Worm (Caenorhabditis elegans): ENCODE data around the gene C09G1.2.

The C09G1.2 gene

ce11 chrX:15982630-15983029, at the start of gene C09G1.2:
C09G1.2 (minus strand) TSS chrX:15982730.
- TF ChIP-seq T22C8.4 (GFP tag; IDR thresholded peaks at IDR 0.05) (no peak), tab-1 (GFP tag; IDR thresholded peaks at IDR 0.05) (no peak), ztf-23 (GFP tag; IDR thresholded peaks at IDR 0.05) (no peak), ref-1 (GFP tag; conservative IDR thresholded peaks at IDR 0.05) (no peak)

ce11 chrX:16030506-16030905, 48.0 kb upstream of the C09G1.2 start, which contains the start of gene mboa-1:
mboa-1 (plus strand) TSS chrX:16030806.
- TF ChIP-seq med-1 (GFP tag; optimal IDR thresholded peaks at IDR 0.05; ENCODE audit: insufficient read depth) (no peak), cog-1 (tag; optimal IDR thresholded peaks at IDR 0.05) (no peak), T22C8.4 (GFP tag; IDR thresholded peaks at IDR 0.05) (no peak), ztf-29 (GFP tag; IDR thresholded peaks at IDR 0.05) (no peak), tab-1 (GFP tag; IDR thresholded peaks at IDR 0.05) (no peak), ztf-23 (GFP tag; IDR thresholded peaks at IDR 0.05) (no peak), ref-1 (GFP tag; conservative IDR thresholded peaks at IDR 0.05) (no peak), flt-1 (GFP tag; IDR thresholded peaks at IDR 0.05) (no peak), klf-2 (GFP tag; conservative IDR thresholded peaks at IDR 0.05) (no peak)

ce11 chrX:16028980-16029379, 46.5 kb upstream of the C09G1.2 start:
- TF ChIP-seq ztf-23 (GFP tag; IDR thresholded peaks at IDR 0.05): no peak
- no peak for TF ChIP-seq T22C8.4 (GFP tag; IDR thresholded peaks at IDR 0.05)
- no peak for TF ChIP-seq flt-1 (GFP tag; IDR thresholded peaks at IDR 0.05)
- TF ChIP-seq ref-1 (GFP tag; conservative IDR thresholded peaks at IDR 0.05): no peak
- no peak for TF ChIP-seq tab-1 (GFP tag; IDR thresholded peaks at IDR 0.05)
- no peak for TF ChIP-seq ztf-29 (GFP tag; IDR thresholded peaks at IDR 0.05)

ce11 chrX:16024558-16024957, 42.0 kb upstream of the C09G1.2 start:
- TF ChIP-seq ref-1 (GFP tag; conservative IDR thresholded peaks at IDR 0.05): no peak
- no peak for TF ChIP-seq cog-1 (tag; optimal IDR thresholded peaks at IDR 0.05)
- TF ChIP-seq T22C8.4 (GFP tag; IDR thresholded peaks at IDR 0.05): no peak

ce11 chrX:16016796-16017195, 34.3 kb upstream of the C09G1.2 start, which contains the start of the genes VB0395L.1 and nhx-1:
VB0395L.1 (minus strand) TSS chrX:16016981.
nhx-1 (plus strand) TSS chrX:16017121.
- TF ChIP-seq ztf-23 (GFP tag; IDR thresholded peaks at IDR 0.05) (no peak), ref-1 (GFP tag; conservative IDR thresholded peaks at IDR 0.05) (no peak), med-1 (GFP tag; optimal IDR thresholded peaks at IDR 0.05; ENCODE audit: insufficient read depth) (no peak), ztf-29 (GFP tag; IDR thresholded peaks at IDR 0.05) (no peak), tab-1 (GFP tag; IDR thresholded peaks at IDR 0.05) (no peak), T22C8.4 (GFP tag; IDR thresholded peaks at IDR 0.05) (no peak), flt-1 (GFP tag; IDR thresholded peaks at IDR 0.05) (no peak), klf-2 (GFP tag; conservative IDR thresholded peaks at IDR 0.05) (no peak), cog-1 (tag; optimal IDR thresholded peaks at IDR 0.05) (no peak)

ce11 chrX:16006529-16006928, 24.0 kb upstream of the C09G1.2 start, which contains the start of gene C09G1.4:
C09G1.4 (minus strand) TSS chrX:16006629.
- TF ChIP-seq ztf-29 (GFP tag; IDR thresholded peaks at IDR 0.05): no peak

- no peak for TF ChIP-seq flt-1 (GFP tag; IDR thresholded peaks at IDR 0.05)
- no peak for TF ChIP-seq klf-2 (GFP tag; conservative IDR thresholded peaks at IDR 0.05)
- TF ChIP-seq ztf-23 (GFP tag; IDR thresholded peaks at IDR 0.05): no peak
- no peak for TF ChIP-seq cog-1 (tag; optimal IDR thresholded peaks at IDR 0.05)
- no peak for TF ChIP-seq tab-1 (GFP tag; IDR thresholded peaks at IDR 0.05)
- TF ChIP-seq med-1 (GFP tag; optimal IDR thresholded peaks at IDR 0.05; ENCODE audit: insufficient read depth): no peak
- TF ChIP-seq ztf-29 (GFP tag; IDR thresholded peaks at IDR 0.05): no peak
- TF ChIP-seq ref-1 (GFP tag; conservative IDR thresholded peaks at IDR 0.05): no peak
- TF ChIP-seq T22C8.4 (GFP tag; IDR thresholded peaks at IDR 0.05): no peak
These were observed 20.3 kb upstream of the C09G1.2 start for ce11 chrX:16002794-16003193.

ce11 chrX:15997926-15998325, 15.4 kb upstream of the C09G1.2 start:
- TF ChIP-seq tab-1 (GFP tag; IDR thresholded peaks at IDR 0.05) (no peak), cog-1 (tag; optimal IDR thresholded peaks at IDR 0.05) (no peak), ztf-23 (GFP tag; IDR thresholded peaks at IDR 0.05) (no peak), T22C8.4 (GFP tag; IDR thresholded peaks at IDR 0.05) (no peak), ztf-29 (GFP tag; IDR thresholded peaks at IDR 0.05) (no peak), ref-1 (GFP tag; conservative IDR thresholded peaks at IDR 0.05) (no peak), flt-1 (GFP tag; IDR thresholded peaks at IDR 0.05) (no peak), med-1 (GFP tag; optimal IDR thresholded peaks at IDR 0.05; ENCODE audit: insufficient read depth) (no peak), klf-2 (GFP tag; conservative IDR thresholded peaks at IDR 0.05) (no peak)

- TF ChIP-seq klf-2 (GFP tag; conservative IDR thresholded peaks at IDR 0.05): no peak
- no peak for TF ChIP-seq ref-1 (GFP tag; conservative IDR thresholded peaks at IDR 0.05)
- TF ChIP-seq ztf-29 (GFP tag; IDR thresholded peaks at IDR 0.05): no peak
- TF ChIP-seq tab-1 (GFP tag; IDR thresholded peaks at IDR 0.05): no peak
- TF ChIP-seq ztf-23 (GFP tag; IDR thresholded peaks at IDR 0.05): no peak
These were observed 14.6 kb upstream of the C09G1.2 start for ce11 chrX:15997153-15997552.

- TF ChIP-seq ztf-29 (GFP tag; IDR thresholded peaks at IDR 0.05) (no peak), med-1 (GFP tag; optimal IDR thresholded peaks at IDR 0.05; ENCODE audit: insufficient read depth) (no peak), klf-2 (GFP tag; conservative IDR thresholded peaks at IDR 0.05) (no peak), ztf-23 (GFP tag; IDR thresholded peaks at IDR 0.05) (no peak), cog-1 (tag; optimal IDR thresholded peaks at IDR 0.05) (no peak)
These were observed 11.4 kb upstream of the C09G1.2 start for ce11 chrX:15993916-15994315.

- TF ChIP-seq flt-1 (GFP tag; IDR thresholded peaks at IDR 0.05): no peak
These were observed 10.3 kb upstream of the C09G1.2 start for ce11 chrX:15992806-15993205.
